Worm (Caenorhabditis elegans): ENCODE results near the gene R12B2.13.
A peak's percentile ranks its signal among the peaks of the same experiment; 100 is the strongest.

R12B2.13 gene

ce11 chrIII:5871760-5872159, 38.5 kb upstream of the R12B2.13 start, which contains the start of the genes F01F1.11 and F01F1.3 (continued):
- TF ChIP-seq pqm-1 (tag; optimal IDR thresholded peaks at IDR 0.05) (no peak), ceh-18 (tag; optimal IDR thresholded peaks at IDR 0.05) (no peak), sdc-2 (tag; optimal IDR thresholded peaks at IDR 0.05) (no peak), ceh-6 (GFP tag; optimal IDR thresholded peaks at IDR 0.05) (no peak), ceh-9 (tag; optimal IDR thresholded peaks at IDR 0.05) (no peak), ceh-19 (GFP tag; optimal IDR thresholded peaks at IDR 0.05) (no peak), dmd-4 (tag; optimal IDR thresholded peaks at IDR 0.05; ENCODE audit: borderline replicate concordance) (no peak), ceh-48 (tag; optimal IDR thresholded peaks at IDR 0.05) (no peak), pha-4 (tag; optimal IDR thresholded peaks at IDR 0.05) (no peak), elt-4 (tag; optimal IDR thresholded peaks at IDR 0.05) (no peak), pax-1 (tag; optimal IDR thresholded peaks at IDR 0.05) (peak; percentile 14), nfya-1 (tag; optimal IDR thresholded peaks at IDR 0.05) (peak; percentile 7), hlh-15 (tag; optimal IDR thresholded peaks at IDR 0.05) (no peak), ceh-14 (tag; optimal IDR thresholded peaks at IDR 0.05) (peak; percentile 35), dve-1 (tag; optimal IDR thresholded peaks at IDR 0.05) (no peak), fkh-6 (tag; optimal IDR thresholded peaks at IDR 0.05) (no peak), pha-2 (tag; optimal IDR thresholded peaks at IDR 0.05) (no peak), unc-86 (tag; optimal IDR thresholded peaks at IDR 0.05) (no peak), gmeb-2 (tag; optimal IDR thresholded peaks at IDR 0.05) (no peak), pat-9 (tag; optimal IDR thresholded peaks at IDR 0.05) (no peak), unc-55 (GFP tag; optimal IDR thresholded peaks at IDR 0.05) (no peak), sox-4 (tag; optimal IDR thresholded peaks at IDR 0.05) (no peak), lin-11 (tag; optimal IDR thresholded peaks at IDR 0.05) (no peak), syd-9 (tag; optimal IDR thresholded peaks at IDR 0.05) (no peak), lim-6 (tag; optimal IDR thresholded peaks at IDR 0.05) (no peak), ceh-2 (tag; optimal IDR thresholded peaks at IDR 0.05) (peak; percentile 80), npax-4 (tag; optimal IDR thresholded peaks at IDR 0.05) (no peak), C08G9.2 (tag; optimal IDR thresholded peaks at IDR 0.05) (peak; percentile 86), pag-3 (tag; optimal IDR thresholded peaks at IDR 0.05; ENCODE audit: borderline replicate concordance) (no peak), che-1 (tag; optimal IDR thresholded peaks at IDR 0.05) (no peak), hlh-13 (GFP tag; optimal IDR thresholded peaks at IDR 0.05) (no peak), mec-3 (tag; optimal IDR thresholded peaks at IDR 0.05; ENCODE audit: borderline replicate concordance) (no peak), ama-1 (optimal IDR thresholded peaks at IDR 0.05) (no peak), ceh-24 (tag; optimal IDR thresholded peaks at IDR 0.05) (no peak), hlh-30 (tag; optimal IDR thresholded peaks at IDR 0.05; ENCODE audit: insufficient read depth) (no peak), rnt-1 (tag; optimal IDR thresholded peaks at IDR 0.05) (peak; percentile 37), ets-4 (tag; optimal IDR thresholded peaks at IDR 0.05) (peak; percentile 99), hlh-8 (tag; optimal IDR thresholded peaks at IDR 0.05) (no peak), ceh-34 (tag; optimal IDR thresholded peaks at IDR 0.05) (peak; percentile 37), tbx-7 (tag; optimal IDR thresholded peaks at IDR 0.05) (peak; percentile 64), ceh-22 (tag; optimal IDR thresholded peaks at IDR 0.05) (no peak), ref-2 (tag; optimal IDR thresholded peaks at IDR 0.05) (peak; percentile 62), F13H6.1 (tag; optimal IDR thresholded peaks at IDR 0.05) (peak; percentile 19), pros-1 (tag; optimal IDR thresholded peaks at IDR 0.05) (no peak), fkh-10 (GFP tag; optimal IDR thresholded peaks at IDR 0.05) (no peak), ahr-1 (tag; optimal IDR thresholded peaks at IDR 0.05) (no peak), ceh-45 (GFP tag; IDR thresholded peaks at IDR 0.05) (no peak), T23F11.4 (GFP tag; optimal IDR thresholded peaks at IDR 0.05) (no peak), K02D7.2 (tag; optimal IDR thresholded peaks at IDR 0.05) (no peak), ceh-31 (tag; optimal IDR thresholded peaks at IDR 0.05) (peak; percentile 89), sox-2 (GFP tag; IDR thresholded peaks at IDR 0.05) (no peak), hlh-6 (tag; optimal IDR thresholded peaks at IDR 0.05) (no peak), K09A11.1 (tag; optimal IDR thresholded peaks at IDR 0.05; ENCODE audit: insufficient read depth) (no peak)

All from whole organism, late embryonic.